Fruit fly (Drosophila melanogaster): ENCODE measurements around the gene AIF.

AIF gene

dm6 chr2L:2147208-2147607 is 4.3 kb upstream of the AIF start, which contains the start of the genes CG11723 and Tbcd (continued):
- TF ChIP-seq topi (GFP tag; optimal IDR thresholded peaks at IDR 0.05) (no peak), CG6792 (GFP tag; optimal IDR thresholded peaks at IDR 0.05) (peak; percentile 92), CG8632 (GFP tag; optimal IDR thresholded peaks at IDR 0.05) (peak; percentile 91), svp (GFP tag) (no peak), CG11762 (GFP tag; optimal IDR thresholded peaks at IDR 0.05; ENCODE audit: insufficient read depth) (peak; percentile 86), CG4318 (GFP tag; optimal IDR thresholded peaks at IDR 0.05) (no peak), CG6276 (GFP tag; optimal IDR thresholded peaks at IDR 0.05) (no peak)

dm6 chr2L:2155453-2155852 is 3.9 kb downstream of the AIF start, which contains the start of gene CG15382:
Gene CG15382, plus strand, starts transcription at chr2L:2155753.
- TF ChIP-seq Sox14 (GFP tag; optimal IDR thresholded peaks at IDR 0.05) = no peak
- TF ChIP-seq CG34406 (GFP tag; optimal IDR thresholded peaks at IDR 0.05) = no peak
- no peak for TF ChIP-seq lz (GFP tag; optimal IDR thresholded peaks at IDR 0.05)
- TF ChIP-seq CG16779 (tag; optimal IDR thresholded peaks at IDR 0.05) = no peak
- no peak for TF ChIP-seq Sox102F (GFP tag; optimal IDR thresholded peaks at IDR 0.05)
- no peak for TF ChIP-seq CG9139 (GFP tag; optimal IDR thresholded peaks at IDR 0.05)
- no peak for TF ChIP-seq CG6163 (GFP tag; IDR thresholded peaks at IDR 0.05)
- TF ChIP-seq Smox (GFP tag; optimal IDR thresholded peaks at IDR 0.05) = no peak

dm6 chr2L:2161244-2162243 is 10.0 kb downstream of the AIF start:
- peak; percentile 40 for TF ChIP-seq achi (GFP tag; optimal IDR thresholded peaks at IDR 0.05)
- peak; percentile 69 for TF ChIP-seq CG31627 (GFP tag; optimal IDR thresholded peaks at IDR 0.05)
- no peak for TF ChIP-seq Eip93F (GFP tag; optimal IDR thresholded peaks at IDR 0.05)
- TF ChIP-seq Eip78C (GFP tag) = peak; percentile 93
- TF ChIP-seq CG3919 (GFP tag; optimal IDR thresholded peaks at IDR 0.05) = peak; percentile 53
- peak; percentile 66 for TF ChIP-seq spab (GFP tag; optimal IDR thresholded peaks at IDR 0.05)
- TF ChIP-seq CG8632 (GFP tag; optimal IDR thresholded peaks at IDR 0.05) = peak; percentile 53
- TF ChIP-seq Ets21C (GFP tag; optimal IDR thresholded peaks at IDR 0.05) = peak; percentile 31
- TF ChIP-seq net (GFP tag; optimal IDR thresholded peaks at IDR 0.05) = peak; percentile 53
- peak; percentile 63 for TF ChIP-seq Hr4 (GFP tag; optimal IDR thresholded peaks at IDR 0.05)
- TF ChIP-seq CG8319 (GFP tag; optimal IDR thresholded peaks at IDR 0.05) = peak; percentile 24
- no peak for TF ChIP-seq Hr38 (GFP tag; optimal IDR thresholded peaks at IDR 0.05)
- TF ChIP-seq CG34406 (GFP tag; optimal IDR thresholded peaks at IDR 0.05) = peak; percentile 46
- peak; percentile 94 for TF ChIP-seq svp (GFP tag)
- TF ChIP-seq OdsH (GFP tag; optimal IDR thresholded peaks at IDR 0.05) = peak; percentile 53
- TF ChIP-seq fd85E (GFP tag; optimal IDR thresholded peaks at IDR 0.05) = no peak
- TF ChIP-seq Smox (GFP tag; optimal IDR thresholded peaks at IDR 0.05) = peak; percentile 48
- TF ChIP-seq CG6854 (GFP tag; optimal IDR thresholded peaks at IDR 0.05) = peak; percentile 78
- peak; percentile 31 to 78 for TF ChIP-seq salr (GFP tag; optimal IDR thresholded peaks at IDR 0.05)
- TF ChIP-seq dac (GFP tag; optimal IDR thresholded peaks at IDR 0.05) = no peak
- peak; percentile 46 for TF ChIP-seq Gug (GFP tag; IDR thresholded peaks at IDR 0.05)
- peak; percentile 53 for TF ChIP-seq CG10669 (GFP tag; optimal IDR thresholded peaks at IDR 0.05)
- TF ChIP-seq eg (GFP tag; IDR thresholded peaks at IDR 0.05) = peak; percentile 57; the same call in 2 of the 3 replicates
- peak; percentile 73 for TF ChIP-seq Hr39 (GFP tag; optimal IDR thresholded peaks at IDR 0.05)
- TF ChIP-seq dsx (GFP tag; optimal IDR thresholded peaks at IDR 0.05; ENCODE audit: poor library complexity, severe bottlenecking) = peak; percentile 50
- TF ChIP-seq CG15336 (GFP tag; IDR thresholded peaks at IDR 0.05) = peak; percentile 8; the same call in 1 of the 2 replicates
- TF ChIP-seq CG6808 (GFP tag; optimal IDR thresholded peaks at IDR 0.05) = peak; percentile 27
- TF ChIP-seq Blimp-1 (GFP tag; optimal IDR thresholded peaks at IDR 0.05) = no peak
- TF ChIP-seq CG11762 (GFP tag; optimal IDR thresholded peaks at IDR 0.05; ENCODE audit: insufficient read depth) = peak; percentile 34
- TF ChIP-seq Sox14 (GFP tag; optimal IDR thresholded peaks at IDR 0.05) = peak; percentile 77
- TF ChIP-seq fd59A (GFP tag; optimal IDR thresholded peaks at IDR 0.05) = peak; percentile 59
- TF ChIP-seq CG32006 (GFP tag; optimal IDR thresholded peaks at IDR 0.05) = peak; percentile 86
- TF ChIP-seq topi (GFP tag; optimal IDR thresholded peaks at IDR 0.05) = peak; percentile 81
- peak; percentile 8 for TF ChIP-seq CG9139 (GFP tag; optimal IDR thresholded peaks at IDR 0.05)
- peak; percentile 74 for TF ChIP-seq CG10631 (GFP tag; optimal IDR thresholded peaks at IDR 0.05)
- TF ChIP-seq Sox102F (GFP tag; optimal IDR thresholded peaks at IDR 0.05) = peak; percentile 6
- TF ChIP-seq acj6 (GFP tag; optimal IDR thresholded peaks at IDR 0.05) = peak; percentile 63
- no peak for TF ChIP-seq Lpt (GFP tag; optimal IDR thresholded peaks at IDR 0.05)
- peak; percentile 76 for TF ChIP-seq lz (GFP tag; optimal IDR thresholded peaks at IDR 0.05)
